1 fruit fly cellular context compared by ENCODE assay signal in genomic region chr3R:4281119-4281861, dm6.
TF ChIP-seq lines count a peak whose summit lies in the region.

No protein-coding gene starts in this region.

TF ChIP-seq in whole organism, embryonic, 481 proteins besides CTCF, POLR2A, EP300 and RAD21 (continued from another document and continues in another):
- TF ChIP-seq CG2199 (GFP tag; IDR thresholded peaks at IDR 0.05; lab: Robert Waterston, UW) (0 out of 3 replicates have a peak, but pooled peaks have one; percentile 45), NfI (GFP tag; optimal IDR thresholded peaks at IDR 0.05; lab: Kevin White, UChicago) (no peak), pan (optimal IDR thresholded peaks at IDR 0.05; lab: Kevin White, UChicago) (no peak), pan (GFP tag; optimal IDR thresholded peaks at IDR 0.05 in 1 of 2, IDR thresholded peaks at IDR 0.05 in 1 of 2) (no peak), MESR4 (GFP tag; optimal IDR thresholded peaks at IDR 0.05; lab: Kevin White, UChicago) (no peak), sob (GFP tag; IDR thresholded peaks at IDR 0.05; lab: Robert Waterston, UW) (no peak), chinmo (GFP tag; IDR thresholded peaks at IDR 0.05; lab: Robert Waterston, UW; ENCODE audit: partially characterized antibody) (0 out of 4 replicates have a peak, but pooled peaks have one; percentile 47), TFAM (GFP tag; optimal IDR thresholded peaks at IDR 0.05; lab: Kevin White, UChicago) (no peak), pzg (GFP tag; optimal IDR thresholded peaks at IDR 0.05; lab: Kevin White, UChicago) (peak; percentile 7), Dfd (GFP tag; optimal IDR thresholded peaks at IDR 0.05; lab: Kevin White, UChicago) (no peak), dan (GFP tag; IDR thresholded peaks at IDR 0.05; lab: Robert Waterston, UW) (no peak), CG18764 (GFP tag; optimal IDR thresholded peaks at IDR 0.05; lab: Kevin White, UChicago) (no peak), HHEX (GFP tag; optimal IDR thresholded peaks at IDR 0.05; lab: Kevin White, UChicago) (no peak), CG12236 (GFP tag; optimal IDR thresholded peaks at IDR 0.05; lab: Kevin White, UChicago) (no peak), kay (GFP tag; optimal IDR thresholded peaks at IDR 0.05; lab: Kevin White, UChicago) (no peak), CG10959 (GFP tag; IDR thresholded peaks at IDR 0.05; lab: Robert Waterston, UW) (no peak), br (optimal IDR thresholded peaks at IDR 0.05; lab: Kevin White, UChicago) (no peak), CG10462 (GFP tag; optimal IDR thresholded peaks at IDR 0.05; lab: Kevin White, UChicago) (no peak), CG14710 (tag; optimal IDR thresholded peaks at IDR 0.05; lab: Kevin White, UChicago) (no peak), CG4282 (GFP tag; optimal IDR thresholded peaks at IDR 0.05; lab: Kevin White, UChicago) (no peak), Rfx (GFP tag; IDR thresholded peaks at IDR 0.05; lab: Robert Waterston, UW) (no peak), E2f2 (GFP tag; IDR thresholded peaks at IDR 0.05; lab: Robert Waterston, UW) (0 out of 2 replicates have a peak, but pooled peaks have one; percentile 13), Dll (GFP tag; IDR thresholded peaks at IDR 0.05; lab: Robert Waterston, UW; ENCODE audit: partially characterized antibody) (no peak), Opbp (GFP tag; IDR thresholded peaks at IDR 0.05; lab: Robert Waterston, UW; ENCODE audit: partially characterized antibody) (no peak), bbx (GFP tag; IDR thresholded peaks at IDR 0.05; lab: Robert Waterston, UW; ENCODE audit: partially characterized antibody) (peak; percentile 16; the same call in 1 of the 2 replicates), Hr51 (GFP tag; optimal IDR thresholded peaks at IDR 0.05; lab: Kevin White, UChicago) (peak in 1 of 2 experiments; percentile 66), Sin3A (optimal IDR thresholded peaks at IDR 0.05; lab: Kevin White, UChicago) (no peak), CG17568 (GFP tag; optimal IDR thresholded peaks at IDR 0.05; lab: Kevin White, UChicago) (no peak), grn (GFP tag; optimal IDR thresholded peaks at IDR 0.05; lab: Kevin White, UChicago) (peak; percentile 16), CG6683 (GFP tag; optimal IDR thresholded peaks at IDR 0.05; lab: Kevin White, UChicago) (no peak), scrt (GFP tag; optimal IDR thresholded peaks at IDR 0.05; lab: Kevin White, UChicago) (no peak), CG31388 (GFP tag; optimal IDR thresholded peaks at IDR 0.05; lab: Kevin White, UChicago) (no peak), Deaf1 (tag; optimal IDR thresholded peaks at IDR 0.05; lab: Kevin White, UChicago) (peak; percentile 96), unc-4 (GFP tag; IDR thresholded peaks at IDR 0.05; lab: Robert Waterston, UW; ENCODE audit: partially characterized antibody) (no peak), slou (GFP tag; optimal IDR thresholded peaks at IDR 0.05; lab: Kevin White, UChicago) (no peak), cwo (GFP tag; optimal IDR thresholded peaks at IDR 0.05; lab: Kevin White, UChicago) (no peak), vnd (GFP tag; IDR thresholded peaks at IDR 0.05; lab: Robert Waterston, UW; ENCODE audit: partially characterized antibody) (no peak), Pdp1 (GFP tag; optimal IDR thresholded peaks at IDR 0.05; lab: Kevin White, UChicago) (peak in 1 of 2 experiments; percentile 89), CG12071 (GFP tag; optimal IDR thresholded peaks at IDR 0.05; lab: Kevin White, UChicago) (no peak), schlank (tag; optimal IDR thresholded peaks at IDR 0.05; lab: Kevin White, UChicago) (no peak), jumu (GFP tag; optimal IDR thresholded peaks at IDR 0.05; lab: Kevin White, UChicago) (no peak), CG12769 (tag; optimal IDR thresholded peaks at IDR 0.05; lab: Kevin White, UChicago) (no peak), CG17912 (GFP tag; optimal IDR thresholded peaks at IDR 0.05; lab: Kevin White, UChicago) (no peak), ash1 (GFP tag; optimal IDR thresholded peaks at IDR 0.05; lab: Kevin White, UChicago) (no peak), CG18599 (GFP tag; optimal IDR thresholded peaks at IDR 0.05; lab: Kevin White, UChicago) (peak; percentile 32), CHES-1-like (GFP tag; optimal IDR thresholded peaks at IDR 0.05; lab: Kevin White, UChicago) (no peak), CG13775 (GFP tag; optimal IDR thresholded peaks at IDR 0.05; lab: Kevin White, UChicago) (no peak), CG2889 (GFP tag; IDR thresholded peaks at IDR 0.05; lab: Robert Waterston, UW) (no peak), Med (GFP tag; lab: Kevin White, UChicago) (peak; percentile 63), HLH54F (GFP tag; optimal IDR thresholded peaks at IDR 0.05; lab: Kevin White, UChicago) (no peak), Ptx1 (GFP tag; IDR thresholded peaks at IDR 0.05; lab: Robert Waterston, UW) (no peak), Ets97D (GFP tag; optimal IDR thresholded peaks at IDR 0.05; lab: Kevin White, UChicago) (no peak), salm (tag; optimal IDR thresholded peaks at IDR 0.05; lab: Kevin White, UChicago) (no peak), chm (GFP tag; IDR thresholded peaks at IDR 0.05; lab: Robert Waterston, UW) (no peak), CG4424 (GFP tag; optimal IDR thresholded peaks at IDR 0.05; lab: Kevin White, UChicago) (no peak), CG17829 (tag; optimal IDR thresholded peaks at IDR 0.05; lab: Kevin White, UChicago) (no peak), NC2α (GFP tag; optimal IDR thresholded peaks at IDR 0.05; lab: Kevin White, UChicago) (no peak), Atf-2 (GFP tag; optimal IDR thresholded peaks at IDR 0.05; lab: Kevin White, UChicago) (no peak), D19A (tag; optimal IDR thresholded peaks at IDR 0.05; lab: Kevin White, UChicago) (no peak), Jarid2 (GFP tag; optimal IDR thresholded peaks at IDR 0.05; lab: Kevin White, UChicago) (no peak), CG12659 (GFP tag; optimal IDR thresholded peaks at IDR 0.05; lab: Kevin White, UChicago) (no peak), CG12391 (tag; optimal IDR thresholded peaks at IDR 0.05; lab: Kevin White, UChicago) (no peak), MTF-1 (GFP tag; optimal IDR thresholded peaks at IDR 0.05; lab: Kevin White, UChicago; ENCODE audit: borderline replicate concordance) (no peak), CG11247 (GFP tag; IDR thresholded peaks at IDR 0.05; lab: Robert Waterston, UW) (no peak), CG17612 (GFP tag; IDR thresholded peaks at IDR 0.05; lab: Robert Waterston, UW) (no peak), CG5953 (GFP tag; IDR thresholded peaks at IDR 0.05; lab: Robert Waterston, UW) (no peak), hb (GFP tag; IDR thresholded peaks at IDR 0.05; lab: Robert Waterston, UW; ENCODE audit: partially characterized antibody) (no peak), ssp (GFP tag; IDR thresholded peaks at IDR 0.05; lab: Robert Waterston, UW) (no peak), oc (tag; optimal IDR thresholded peaks at IDR 0.05; lab: Kevin White, UChicago) (no peak), ewg (GFP tag; optimal IDR thresholded peaks at IDR 0.05; lab: Kevin White, UChicago) (peak; percentile 46), caup (GFP tag; optimal IDR thresholded peaks at IDR 0.05; lab: Kevin White, UChicago; ENCODE audit: severe bottlenecking) (no peak), pros (GFP tag; optimal IDR thresholded peaks at IDR 0.05; lab: Kevin White, UChicago) (peak; percentile 34), fru (optimal IDR thresholded peaks at IDR 0.05; lab: Kevin White, UChicago) (no peak), Dbx (GFP tag; IDR thresholded peaks at IDR 0.05; lab: Robert Waterston, UW) (no peak), org-1 (GFP tag; optimal IDR thresholded peaks at IDR 0.05; lab: Kevin White, UChicago) (no peak), bab2 (GFP tag; optimal IDR thresholded peaks at IDR 0.05; lab: Kevin White, UChicago) (no peak), CG4854 (GFP tag; optimal IDR thresholded peaks at IDR 0.05; lab: Kevin White, UChicago) (no peak), CG7839 (tag; optimal IDR thresholded peaks at IDR 0.05; lab: Kevin White, UChicago) (no peak), Mrtf (GFP tag; IDR thresholded peaks at IDR 0.05; lab: Robert Waterston, UW) (no peak), p53 (GFP tag; optimal IDR thresholded peaks at IDR 0.05; lab: Kevin White, UChicago) (no peak), Asciz (GFP tag; optimal IDR thresholded peaks at IDR 0.05; lab: Kevin White, UChicago) (no peak), CG10267 (tag; optimal IDR thresholded peaks at IDR 0.05; lab: Kevin White, UChicago) (no peak), lab (GFP tag; optimal IDR thresholded peaks at IDR 0.05; lab: Kevin White, UChicago) (peak; percentile 41), CG15696 (tag; optimal IDR thresholded peaks at IDR 0.05; lab: Kevin White, UChicago) (no peak), Gug (GFP tag; IDR thresholded peaks at IDR 0.05; lab: Robert Waterston, UW) (no peak), Stat92E (GFP tag; optimal IDR thresholded peaks at IDR 0.05; lab: Kevin White, UChicago) (no peak), NK7.1 (GFP tag; optimal IDR thresholded peaks at IDR 0.05; lab: Kevin White, UChicago) (no peak), Hr78 (GFP tag; optimal IDR thresholded peaks at IDR 0.05; lab: Kevin White, UChicago) (no peak), CG9932 (GFP tag; IDR thresholded peaks at IDR 0.05; lab: Robert Waterston, UW) (0 out of 2 replicates have a peak, but pooled peaks have one; percentile 17), CG6791 (GFP tag; IDR thresholded peaks at IDR 0.05; lab: Robert Waterston, UW; ENCODE audit: partially characterized antibody) (no peak), zen2 (GFP tag; IDR thresholded peaks at IDR 0.05; lab: Robert Waterston, UW; ENCODE audit: partially characterized antibody) (0 out of 3 replicates have a peak, but pooled peaks have one; percentile 31), CG15011 (GFP tag; optimal IDR thresholded peaks at IDR 0.05; lab: Kevin White, UChicago) (no peak), CG34376 (GFP tag; optimal IDR thresholded peaks at IDR 0.05; lab: Kevin White, UChicago) (peak; percentile 4), CG3163 (GFP tag; optimal IDR thresholded peaks at IDR 0.05; lab: Kevin White, UChicago) (no peak), CG11085 (GFP tag; IDR thresholded peaks at IDR 0.05; lab: Robert Waterston, UW) (no peak), CG13624 (GFP tag; optimal IDR thresholded peaks at IDR 0.05; lab: Kevin White, UChicago) (no peak), CG9797 (GFP tag; optimal IDR thresholded peaks at IDR 0.05; lab: Kevin White, UChicago) (no peak), CG1647 (GFP tag; optimal IDR thresholded peaks at IDR 0.05; lab: Kevin White, UChicago) (no peak), CG18476 (GFP tag; optimal IDR thresholded peaks at IDR 0.05; lab: Kevin White, UChicago) (no peak), CG3726 (GFP tag; IDR thresholded peaks at IDR 0.05; lab: Robert Waterston, UW) (no peak), Trl (optimal IDR thresholded peaks at IDR 0.05; lab: Kevin White, UChicago) (peak; percentile 39 to 69), Trl (GFP tag; optimal IDR thresholded peaks at IDR 0.05; lab: Kevin White, UChicago) (no peak), zfh1 (GFP tag; IDR thresholded peaks at IDR 0.05; lab: Robert Waterston, UW) (no peak), vvl (GFP tag; IDR thresholded peaks at IDR 0.05; lab: Robert Waterston, UW) (no peak), CG17385 (GFP tag; optimal IDR thresholded peaks at IDR 0.05; lab: Kevin White, UChicago) (no peak), Tbp (GFP tag; optimal IDR thresholded peaks at IDR 0.05; lab: Kevin White, UChicago) (no peak), CG16815 (GFP tag; optimal IDR thresholded peaks at IDR 0.05; lab: Kevin White, UChicago) (no peak), Fer2 (tag; optimal IDR thresholded peaks at IDR 0.05; lab: Kevin White, UChicago) (no peak), zf30C (GFP tag; optimal IDR thresholded peaks at IDR 0.05; lab: Kevin White, UChicago) (no peak), Spps (tag; optimal IDR thresholded peaks at IDR 0.05; lab: Kevin White, UChicago) (no peak), CG18619 (GFP tag; optimal IDR thresholded peaks at IDR 0.05; lab: Kevin White, UChicago) (no peak), ro (GFP tag; IDR thresholded peaks at IDR 0.05; lab: Robert Waterston, UW) (no peak), bowl (GFP tag; IDR thresholded peaks at IDR 0.05; lab: Robert Waterston, UW) (no peak), fd102C (GFP tag; optimal IDR thresholded peaks at IDR 0.05; lab: Kevin White, UChicago) (no peak), CG18262 (tag; optimal IDR thresholded peaks at IDR 0.05; lab: Kevin White, UChicago) (no peak), CG15601 (tag; optimal IDR thresholded peaks at IDR 0.05; lab: Kevin White, UChicago) (no peak), twi (tag; optimal IDR thresholded peaks at IDR 0.05; lab: Kevin White, UChicago) (no peak), CG13894 (tag; optimal IDR thresholded peaks at IDR 0.05; lab: Kevin White, UChicago) (peak; percentile 58), CG10274 (GFP tag; optimal IDR thresholded peaks at IDR 0.05; lab: Kevin White, UChicago) (no peak), mirr (GFP tag; optimal IDR thresholded peaks at IDR 0.05; lab: Kevin White, UChicago) (no peak), ato (GFP tag; IDR thresholded peaks at IDR 0.05; lab: Robert Waterston, UW; ENCODE audit: partially characterized antibody) (no peak), ase (GFP tag; IDR thresholded peaks at IDR 0.05; lab: Robert Waterston, UW) (no peak), peb (GFP tag; IDR thresholded peaks at IDR 0.05; lab: Robert Waterston, UW) (no peak), CG7372 (GFP tag; IDR thresholded peaks at IDR 0.05; lab: Robert Waterston, UW) (0 out of 2 replicates have a peak, but pooled peaks have one; percentile 23), gt (GFP tag; IDR thresholded peaks at IDR 0.05; lab: Robert Waterston, UW) (no peak), CG9876 (GFP tag; optimal IDR thresholded peaks at IDR 0.05; lab: Kevin White, UChicago) (no peak), CG6654 (GFP tag; optimal IDR thresholded peaks at IDR 0.05; lab: Kevin White, UChicago) (no peak), Doc3 (GFP tag; IDR thresholded peaks at IDR 0.05; lab: Robert Waterston, UW; ENCODE audit: partially characterized antibody) (no peak), CG6689 (GFP tag; IDR thresholded peaks at IDR 0.05; lab: Robert Waterston, UW) (0 out of 2 replicates have a peak, but pooled peaks have one; percentile 8), CG17361 (GFP tag; IDR thresholded peaks at IDR 0.05; lab: Robert Waterston, UW) (no peak), Fer1 (GFP tag; optimal IDR thresholded peaks at IDR 0.05; lab: Kevin White, UChicago) (peak; percentile 10), gsb-n (tag; optimal IDR thresholded peaks at IDR 0.05; lab: Kevin White, UChicago) (no peak), CG33213 (GFP tag; optimal IDR thresholded peaks at IDR 0.05; lab: Kevin White, UChicago) (no peak), nau (GFP tag; optimal IDR thresholded peaks at IDR 0.05; lab: Kevin White, UChicago) (no peak), hbn (GFP tag; IDR thresholded peaks at IDR 0.05; lab: Robert Waterston, UW; ENCODE audit: partially characterized antibody) (no peak), CG30403 (GFP tag; optimal IDR thresholded peaks at IDR 0.05; lab: Kevin White, UChicago) (no peak)
